Worm (Caenorhabditis elegans): Measurements from ENCODE around the gene F02C12.1.
A peak's percentile ranks its signal among the peaks of the same experiment; 100 is the strongest.

Gene F02C12.1

ce11 chrX:13399221-13399620 lies 2.7 kb upstream of the F02C12.1 start, which contains the start of gene F02C12.2:
Gene F02C12.2 (minus strand): TSS chrX:13399321.
- TF ChIP-seq unc-62 (GFP tag; optimal IDR thresholded peaks at IDR 0.05) (no peak), nhr-12 (tag; optimal IDR thresholded peaks at IDR 0.05) (no peak), unc-39 (tag; optimal IDR thresholded peaks at IDR 0.05) (no peak), lsy-2 (tag; optimal IDR thresholded peaks at IDR 0.05) (no peak), nhr-76 (tag; optimal IDR thresholded peaks at IDR 0.05) (no peak), blmp-1 (tag; optimal IDR thresholded peaks at IDR 0.05) (no peak), lin-32 (GFP tag; optimal IDR thresholded peaks at IDR 0.05) (no peak), ceh-83 (GFP tag; optimal IDR thresholded peaks at IDR 0.05) (no peak), sem-2 (GFP tag; optimal IDR thresholded peaks at IDR 0.05) (no peak), mab-5 (tag; optimal IDR thresholded peaks at IDR 0.05) (no peak), cnd-1 (tag; optimal IDR thresholded peaks at IDR 0.05) (no peak)

- no peak for TF ChIP-seq nhr-12 (tag; optimal IDR thresholded peaks at IDR 0.05)
- peak; percentile 35 for TF ChIP-seq pha-4 (tag; optimal IDR thresholded peaks at IDR 0.05)
Measured at ce11 chrX:13401311-13401710, 572 bp upstream of the F02C12.1 start.

- TF ChIP-seq nhr-2 (tag; optimal IDR thresholded peaks at IDR 0.05) = no peak
- TF ChIP-seq cnd-1 (tag; optimal IDR thresholded peaks at IDR 0.05) = no peak
- no peak for TF ChIP-seq ham-2 (GFP tag; optimal IDR thresholded peaks at IDR 0.05)
- no peak for TF ChIP-seq lsy-2 (tag; optimal IDR thresholded peaks at IDR 0.05)
- no peak for TF ChIP-seq ces-1 (GFP tag; optimal IDR thresholded peaks at IDR 0.05)
- no peak for TF ChIP-seq M03D4.4 (tag; optimal IDR thresholded peaks at IDR 0.05)
- no peak for TF ChIP-seq mab-5 (tag; optimal IDR thresholded peaks at IDR 0.05)
Measured at ce11 chrX:13409543-13409942, 7.7 kb downstream of the F02C12.1 start, which contains the start of the genes cyp-13B1 and C29F7.1. Gene cyp-13B1 (minus strand): TSS chrX:13409643. Gene C29F7.1 (plus strand): TSS chrX:13409936.

ce11 chrX:13411306-13411705 lies 9.4 kb downstream of the F02C12.1 start:
- no peak for TF ChIP-seq nhr-76 (tag; optimal IDR thresholded peaks at IDR 0.05)
- TF ChIP-seq hlh-1 (tag; optimal IDR thresholded peaks at IDR 0.05) = no peak
- TF ChIP-seq elt-1 (tag; optimal IDR thresholded peaks at IDR 0.05; ENCODE audit: borderline replicate concordance, insufficient read depth) = no peak
- no peak for TF ChIP-seq tbx-8 (GFP tag; optimal IDR thresholded peaks at IDR 0.05)
- no peak for TF ChIP-seq nhr-2 (tag; optimal IDR thresholded peaks at IDR 0.05)
- TF ChIP-seq mab-5 (tag; optimal IDR thresholded peaks at IDR 0.05) = no peak

ce11 chrX:13412307-13412706 lies 10.4 kb downstream of the F02C12.1 start:
- TF ChIP-seq lin-32 (GFP tag; optimal IDR thresholded peaks at IDR 0.05) (no peak), ztf-11 (tag; optimal IDR thresholded peaks at IDR 0.05) (no peak), sem-2 (GFP tag; optimal IDR thresholded peaks at IDR 0.05) (no peak), ham-2 (GFP tag; optimal IDR thresholded peaks at IDR 0.05) (no peak), M03D4.4 (tag; optimal IDR thresholded peaks at IDR 0.05) (no peak), mab-5 (tag; optimal IDR thresholded peaks at IDR 0.05) (no peak), ceh-43 (GFP tag; optimal IDR thresholded peaks at IDR 0.05) (no peak), nhr-2 (tag; optimal IDR thresholded peaks at IDR 0.05) (no peak), lsy-2 (tag; optimal IDR thresholded peaks at IDR 0.05) (no peak), drap-1 (GFP tag; optimal IDR thresholded peaks at IDR 0.05) (no peak), nhr-237 (tag; optimal IDR thresholded peaks at IDR 0.05) (no peak), unc-62 (GFP tag; optimal IDR thresholded peaks at IDR 0.05) (no peak), unc-120 (tag; optimal IDR thresholded peaks at IDR 0.05; ENCODE audit: poor library complexity, severe bottlenecking) (no peak), elt-1 (tag; optimal IDR thresholded peaks at IDR 0.05; ENCODE audit: borderline replicate concordance, insufficient read depth) (no peak), unc-39 (tag; optimal IDR thresholded peaks at IDR 0.05) (no peak), pha-4 (tag; optimal IDR thresholded peaks at IDR 0.05) (no peak), blmp-1 (tag; optimal IDR thresholded peaks at IDR 0.05) (no peak), snpc-4 (tag; optimal IDR thresholded peaks at IDR 0.05) (no peak)

ce11 chrX:13414974-13415373 lies 13.1 kb downstream of the F02C12.1 start:
- TF ChIP-seq sem-2 (GFP tag; optimal IDR thresholded peaks at IDR 0.05) (peak; percentile 49), hlh-1 (tag; optimal IDR thresholded peaks at IDR 0.05) (peak; percentile 6), mls-2 (tag; optimal IDR thresholded peaks at IDR 0.05) (peak; percentile 55), blmp-1 (tag; optimal IDR thresholded peaks at IDR 0.05) (no peak), ceh-39 (tag; optimal IDR thresholded peaks at IDR 0.05) (no peak), unc-120 (tag; optimal IDR thresholded peaks at IDR 0.05; ENCODE audit: poor library complexity, severe bottlenecking) (peak; percentile 46), bed-3 (GFP tag; optimal IDR thresholded peaks at IDR 0.05) (peak; percentile 32), M03D4.4 (tag; optimal IDR thresholded peaks at IDR 0.05) (peak; percentile 63), ham-2 (GFP tag; optimal IDR thresholded peaks at IDR 0.05) (peak; percentile 45), cnd-1 (tag; optimal IDR thresholded peaks at IDR 0.05) (peak; percentile 66), drap-1 (GFP tag; optimal IDR thresholded peaks at IDR 0.05) (peak; percentile 66), unc-62 (GFP tag; optimal IDR thresholded peaks at IDR 0.05) (no peak), ceh-43 (GFP tag; optimal IDR thresholded peaks at IDR 0.05) (peak; percentile 5), mep-1 (tag; optimal IDR thresholded peaks at IDR 0.05) (no peak), sptf-1 (tag; optimal IDR thresholded peaks at IDR 0.05) (peak; percentile 79)
